Fruit fly (Drosophila melanogaster): ENCODE data around the gene Ahcy.

Ahcy gene

dm6 chrX:15464531-15464930, 14.5 kb downstream of the Ahcy start (continued):
- TF ChIP-seq CG2875 (GFP tag; optimal IDR thresholded peaks at IDR 0.05) (no peak), Nf-YC (tag; optimal IDR thresholded peaks at IDR 0.05) (peak; percentile 22), bowl (GFP tag; IDR thresholded peaks at IDR 0.05) (no peak), dpn (GFP tag; optimal IDR thresholded peaks at IDR 0.05) (no peak), Hr39 (optimal IDR thresholded peaks at IDR 0.05) (no peak), CG18764 (GFP tag; optimal IDR thresholded peaks at IDR 0.05) (no peak), CG11723 (GFP tag; optimal IDR thresholded peaks at IDR 0.05) (no peak), CG31388 (GFP tag; optimal IDR thresholded peaks at IDR 0.05) (no peak), pita (GFP tag; optimal IDR thresholded peaks at IDR 0.05) (no peak), CG13287 (GFP tag; IDR thresholded peaks at IDR 0.05; ENCODE audit: partially characterized antibody) (no peak), slbo (GFP tag; IDR thresholded peaks at IDR 0.05) (no peak), grn (GFP tag; optimal IDR thresholded peaks at IDR 0.05) (peak; percentile 77), CG4360 (GFP tag; IDR thresholded peaks at IDR 0.05) (no peak), gsb (GFP tag; IDR thresholded peaks at IDR 0.05) (no peak), H15 (GFP tag; IDR thresholded peaks at IDR 0.05) (no peak), GATAe (GFP tag; conservative IDR thresholded peaks at IDR 0.05) (peak; percentile 35; the same call in 1 of the 2 replicates), mld (GFP tag; IDR thresholded peaks at IDR 0.05; ENCODE audit: partially characterized antibody) (no peak), schlank (tag; optimal IDR thresholded peaks at IDR 0.05) (no peak), sna (GFP tag; IDR thresholded peaks at IDR 0.05; ENCODE audit: partially characterized antibody) (no peak), otp (GFP tag; IDR thresholded peaks at IDR 0.05) (no peak), CG14860 (GFP tag; IDR thresholded peaks at IDR 0.05; ENCODE audit: partially characterized antibody) (no peak), Awh (GFP tag; IDR thresholded peaks at IDR 0.05) (0 out of 2 replicates have a peak, but pooled peaks have one; percentile 16), sob (GFP tag; IDR thresholded peaks at IDR 0.05) (no peak), Lim3 (GFP tag; IDR thresholded peaks at IDR 0.05) (no peak), Adf1 (GFP tag; IDR thresholded peaks at IDR 0.05) (no peak), bab2 (GFP tag; optimal IDR thresholded peaks at IDR 0.05) (no peak), CG15601 (tag; optimal IDR thresholded peaks at IDR 0.05) (no peak), sug (tag; optimal IDR thresholded peaks at IDR 0.05) (peak; percentile 67), amos (GFP tag; IDR thresholded peaks at IDR 0.05; ENCODE audit: partially characterized antibody) (no peak), sd (tag; optimal IDR thresholded peaks at IDR 0.05) (peak; percentile 88), HHEX (GFP tag; optimal IDR thresholded peaks at IDR 0.05) (no peak), pum (GFP tag; optimal IDR thresholded peaks at IDR 0.05) (no peak), crol (GFP tag; IDR thresholded peaks at IDR 0.05) (no peak), exex (tag; optimal IDR thresholded peaks at IDR 0.05) (peak; percentile 99)

dm6 chrX:15465410-15465809, 15.3 kb downstream of the Ahcy start:
- TF ChIP-seq Atf6 (GFP tag; IDR thresholded peaks at IDR 0.05), result no peak
- peak; percentile 17; the same call in 1 of the 2 replicates for TF ChIP-seq HLH3B (GFP tag; IDR thresholded peaks at IDR 0.05)
- TF ChIP-seq CG13894 (tag; optimal IDR thresholded peaks at IDR 0.05), result peak; percentile 42
- TF ChIP-seq kni (GFP tag; optimal IDR thresholded peaks at IDR 0.05), result peak; percentile 68
- TF ChIP-seq GATAe (GFP tag; conservative IDR thresholded peaks at IDR 0.05), result peak; percentile 51; the same call in 1 of the 2 replicates
- TF ChIP-seq Xbp1 (GFP tag; optimal IDR thresholded peaks at IDR 0.05), result no peak
- no peak for TF ChIP-seq onecut (GFP tag; IDR thresholded peaks at IDR 0.05)
- TF ChIP-seq exex (tag; optimal IDR thresholded peaks at IDR 0.05), result peak; percentile 44
- peak; percentile 73 for TF ChIP-seq pros (GFP tag; optimal IDR thresholded peaks at IDR 0.05)
- no peak for TF ChIP-seq Dad (GFP tag; optimal IDR thresholded peaks at IDR 0.05)
- peak; percentile 7 for TF ChIP-seq Fer1 (GFP tag; optimal IDR thresholded peaks at IDR 0.05)
- TF ChIP-seq cato (GFP tag; optimal IDR thresholded peaks at IDR 0.05; ENCODE audit: borderline replicate concordance), result no peak
- TF ChIP-seq crol (GFP tag; IDR thresholded peaks at IDR 0.05), result peak; percentile 96
- TF ChIP-seq sr (GFP tag; IDR thresholded peaks at IDR 0.05), result 0 out of 3 replicates have a peak, but pooled peaks have one; percentile 5
- TF ChIP-seq CG13287 (GFP tag; IDR thresholded peaks at IDR 0.05; ENCODE audit: partially characterized antibody), result peak; percentile 14; the same call in 1 of the 2 replicates
- TF ChIP-seq Tbp (GFP tag; optimal IDR thresholded peaks at IDR 0.05), result no peak
- TF ChIP-seq Med (GFP tag), result peak; percentile 71
- no peak for TF ChIP-seq CG15514 (GFP tag; optimal IDR thresholded peaks at IDR 0.05)
- no peak for TF ChIP-seq vfl (GFP tag; optimal IDR thresholded peaks at IDR 0.05)
- no peak for TF ChIP-seq PHDP (tag; optimal IDR thresholded peaks at IDR 0.05)
- no peak for TF ChIP-seq CG8765 (GFP tag; IDR thresholded peaks at IDR 0.05)
- TF ChIP-seq Doc3 (GFP tag; IDR thresholded peaks at IDR 0.05; ENCODE audit: partially characterized antibody), result 0 out of 3 replicates have a peak, but pooled peaks have one; percentile 19
